Worm (Caenorhabditis elegans) whole organism, late embryonic: ENCODE results near the gene unc-10.

Source experiments
- K02D7.2 ChIP-seq: sonication (generic microtip); optimal IDR thresholded peaks from 2 replicates; lab custom pipeline; 2017; ENCODE audit warnings: mild to moderate bottlenecking, missing genetic modification characterization, missing compliant biosample characterization
- T23F11.4 ChIP-seq: fragments of 200-800 bp; sonication (Bioruptor generic); optimal IDR thresholded peaks from 2 replicates; lab custom pipeline; 2018; ENCODE audit warnings: mild to moderate bottlenecking, missing genetic modification characterization, missing compliant biosample characterization
- ceh-14 ChIP-seq: sonication (generic microtip); optimal IDR thresholded peaks from 2 replicates; lab custom pipeline; 2016; ENCODE audit warnings: missing genotype, missing genetic modification characterization, missing compliant biosample characterization
- ceh-18 ChIP-seq: sonication (generic microtip); optimal IDR thresholded peaks from 2 replicates; lab custom pipeline; 2016; ENCODE audit warnings: missing genetic modification characterization, missing compliant biosample characterization
- ceh-19 ChIP-seq: fragments of 200-800 bp; sonication (Bioruptor generic); optimal IDR thresholded peaks from 2 replicates; lab custom pipeline; 2018; ENCODE audit warnings: mild to moderate bottlenecking, missing genetic modification characterization, missing compliant biosample characterization
- ceh-2 ChIP-seq: sonication (generic microtip); optimal IDR thresholded peaks from 2 replicates; lab custom pipeline; 2016; ENCODE audit warnings: missing genotype, missing genetic modification characterization, missing compliant biosample characterization
- ceh-22 ChIP-seq: sonication (generic microtip); optimal IDR thresholded peaks from 2 replicates; lab custom pipeline; 2017; ENCODE audit warnings: missing biosample characterization, missing genetic modification characterization
- ceh-30 ChIP-seq: fragments of 150-350 bp; optimal IDR thresholded peaks from 2 replicates; lab custom pipeline; 2014; ENCODE audit warnings: missing biosample characterization, missing genetic modification characterization
- ceh-31 ChIP-seq: sonication (generic microtip); optimal IDR thresholded peaks from 2 replicates; lab custom pipeline; 2016; ENCODE audit warnings: missing genetic modification characterization, missing compliant biosample characterization
- ceh-45 ChIP-seq: fragments of 200-800 bp; sonication (Bioruptor generic); IDR thresholded peaks from 2 replicates; pipeline ENCODE4 v1.3.6; 2022; ENCODE audit warnings: missing genetic modification reagents, missing genetic modification characterization, missing compliant biosample characterization
- che-1 ChIP-seq: sonication (generic microtip); optimal IDR thresholded peaks from 2 replicates; lab custom pipeline; 2016; ENCODE audit warnings: mild to moderate bottlenecking, missing genetic modification characterization, missing compliant biosample characterization
- dmd-4 ChIP-seq: sonication (generic microtip); optimal IDR thresholded peaks from 2 replicates; lab custom pipeline; 2016; ENCODE audit warnings: borderline replicate concordance, missing genetic modification characterization, missing compliant biosample characterization
- elt-2 ChIP-seq: sonication (generic microtip); optimal IDR thresholded peaks from 2 replicates; lab custom pipeline; 2016; ENCODE audit warnings: missing genetic modification reagents, missing genetic modification characterization, missing compliant biosample characterization
- elt-4 ChIP-seq: sonication (generic microtip); optimal IDR thresholded peaks from 2 replicates; lab custom pipeline; 2016; ENCODE audit warnings: missing genetic modification characterization, missing compliant biosample characterization
- ets-4 ChIP-seq: sonication (generic microtip); optimal IDR thresholded peaks from 2 replicates; lab custom pipeline; 2016; ENCODE audit warnings: missing genetic modification characterization, missing compliant biosample characterization
- fkh-10 ChIP-seq: fragments of 150-350 bp; optimal IDR thresholded peaks from 2 replicates; lab custom pipeline; 2014; ENCODE audit warnings: missing biosample characterization, missing genetic modification reagents, missing genetic modification characterization
- fkh-6 ChIP-seq: sonication (generic microtip); optimal IDR thresholded peaks from 2 replicates; lab custom pipeline; 2016; ENCODE audit warnings: missing genetic modification characterization, missing compliant biosample characterization
- gmeb-2 ChIP-seq: sonication (generic microtip); optimal IDR thresholded peaks from 2 replicates; lab custom pipeline; 2016; ENCODE audit warnings: missing genetic modification characterization, inconsistent platforms, missing compliant biosample characterization
- hlh-15 ChIP-seq: sonication (generic microtip); optimal IDR thresholded peaks from 2 replicates; lab custom pipeline; 2016; ENCODE audit warnings: missing genetic modification characterization, missing compliant biosample characterization
- hlh-8 ChIP-seq: sonication (generic microtip); optimal IDR thresholded peaks from 2 replicates; lab custom pipeline; 2016; ENCODE audit warnings: missing genotype, missing genetic modification characterization, missing compliant biosample characterization
- nhr-11 ChIP-seq: fragments of 150-350 bp; optimal IDR thresholded peaks from 2 replicates; lab custom pipeline; 2014; ENCODE audit warnings: missing biosample characterization, missing genetic modification characterization
- nhr-232 ChIP-seq: sonication (generic microtip); optimal IDR thresholded peaks from 2 replicates; lab custom pipeline; 2016; ENCODE audit warnings: missing genetic modification characterization, missing compliant biosample characterization
- npax-4 ChIP-seq: sonication (generic microtip); optimal IDR thresholded peaks from 2 replicates; lab custom pipeline; 2016; ENCODE audit warnings: missing genetic modification characterization, missing compliant biosample characterization
- pat-9 ChIP-seq: fragments of 200-800 bp; sonication (Bioruptor generic); optimal IDR thresholded peaks from 2 replicates; lab custom pipeline; 2018; ENCODE audit warnings: mild to moderate bottlenecking, missing genetic modification characterization, moderate library complexity, missing compliant biosample characterization
- pax-1 ChIP-seq: fragments of 150-350 bp; optimal IDR thresholded peaks from 2 replicates; lab custom pipeline; 2014; ENCODE audit warnings: missing biosample characterization, missing genetic modification characterization
- pha-2 ChIP-seq: sonication (generic microtip); optimal IDR thresholded peaks from 2 replicates; lab custom pipeline; 2017; ENCODE audit warnings: mild to moderate bottlenecking, missing genetic modification characterization, missing compliant biosample characterization
- pqm-1 ChIP-seq: sonication (generic microtip); optimal IDR thresholded peaks from 2 replicates; lab custom pipeline; 2016; ENCODE audit warnings: missing genetic modification characterization, missing compliant biosample characterization
- pros-1 ChIP-seq: fragments of 150-350 bp; optimal IDR thresholded peaks from 2 replicates; lab custom pipeline; 2014; ENCODE audit warnings: missing biosample characterization, missing genetic modification reagents, missing genetic modification characterization
- ref-2 ChIP-seq: sonication (generic microtip); optimal IDR thresholded peaks from 2 replicates; lab custom pipeline; 2016; ENCODE audit warnings: missing genetic modification characterization, missing compliant biosample characterization
- rnt-1 ChIP-seq: sonication (generic microtip); optimal IDR thresholded peaks from 2 replicates; lab custom pipeline; 2016; ENCODE audit warnings: missing genetic modification characterization, missing compliant biosample characterization
- sox-4 ChIP-seq: sonication (generic microtip); optimal IDR thresholded peaks from 2 replicates; lab custom pipeline; 2017; ENCODE audit warnings: mild to moderate bottlenecking, missing genetic modification characterization, inconsistent platforms, missing compliant biosample characterization
- unc-42 ChIP-seq: sonication (generic microtip); optimal IDR thresholded peaks from 2 replicates; lab custom pipeline; 2016; ENCODE audit warnings: missing genotype, missing genetic modification characterization, missing compliant biosample characterization
- zip-5 ChIP-seq: sonication (generic microtip); optimal IDR thresholded peaks from 2 replicates; lab custom pipeline; 2016; ENCODE audit warnings: missing genetic modification characterization, missing compliant biosample characterization
- ztf-16 ChIP-seq: sonication (generic microtip); optimal IDR thresholded peaks from 2 replicates; lab custom pipeline; 2017; ENCODE audit warnings: missing genetic modification characterization, missing compliant biosample characterization

The unc-10 gene

ce11 chrX:7316485-7317391, 36.6 kb upstream of the unc-10 start, which contains the start of the genes spp-2 and spp-6:
TSS of gene spp-2 (minus strand) at chrX:7316818.
TSS of gene spp-6 (plus strand) at chrX:7317341.
- TF ChIP-seq ceh-14 (no peak), nhr-11 (tag; lab: Kevin White, UChicago) (no peak), npax-4 (tag; lab: Kevin White, UChicago) (no peak)

DNA sequence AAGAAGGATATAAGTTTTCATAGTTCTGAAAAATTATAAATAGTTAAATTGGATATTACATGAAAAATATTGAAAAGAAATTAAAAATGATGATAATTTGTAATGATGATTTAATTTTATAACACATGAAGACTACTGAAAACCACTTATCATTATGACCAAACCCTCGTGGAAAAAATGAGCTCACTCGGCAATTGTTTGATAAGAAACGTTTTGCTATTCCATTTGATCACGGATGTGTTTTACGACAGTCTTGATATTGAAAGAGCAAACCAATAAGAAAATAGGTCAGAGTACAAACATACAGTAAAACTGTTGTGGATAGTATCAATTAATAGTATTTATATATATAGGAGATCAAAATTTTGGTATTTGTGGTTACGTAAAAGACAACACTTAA, 35.2 kb upstream of the unc-10 start, which contains the start of gene spp-3:
TSS of gene spp-3 (minus strand) at position 25 of the 400 bp plus-strand sequence.
- no peak for TF ChIP-seq nhr-11 (tag; lab: Kevin White, UChicago)
- peak; percentile 10 for TF ChIP-seq elt-2 (tag; lab: Kevin White, UChicago)

DNA sequence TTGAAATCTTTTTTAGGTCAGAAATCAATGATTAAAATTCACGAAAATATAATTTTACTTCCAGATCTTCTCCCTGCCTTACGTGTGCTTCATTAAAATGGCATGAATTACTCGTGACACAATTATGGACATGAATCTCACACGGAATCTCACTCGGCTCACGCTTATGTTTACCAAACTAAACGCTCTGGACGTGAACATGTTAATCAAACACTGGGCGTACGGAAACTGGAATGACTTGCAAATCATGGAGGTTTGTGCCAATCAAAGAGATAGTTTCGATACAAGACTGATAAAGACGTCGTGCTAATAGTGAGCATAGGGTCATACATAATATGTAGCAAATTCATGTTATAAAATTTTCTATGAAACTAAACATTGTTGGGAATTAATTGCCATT, 34.4 kb upstream of the unc-10 start:
- TF ChIP-seq nhr-232 (tag; lab: Kevin White, UChicago) (no peak), fkh-10 (no peak), ceh-2 (no peak), pax-1 (tag; lab: Kevin White, UChicago) (no peak), K02D7.2 (tag; lab: Kevin White, UChicago) (no peak), dmd-4 (tag; lab: Kevin White, UChicago) (no peak), zip-5 (tag; lab: Kevin White, UChicago) (no peak)

- TF ChIP-seq che-1 (tag; lab: Kevin White, UChicago) (no peak), npax-4 (tag; lab: Kevin White, UChicago) (no peak), ceh-22 (tag; lab: Kevin White, UChicago) (no peak), pha-2 (tag; lab: Kevin White, UChicago) (no peak), ceh-19 (GFP tag; lab: Kevin White, UChicago) (no peak), pqm-1 (no peak), nhr-11 (tag; lab: Kevin White, UChicago) (no peak), hlh-8 (no peak), gmeb-2 (tag; lab: Kevin White, UChicago) (no peak), unc-42 (no peak), ceh-30 (no peak), zip-5 (tag; lab: Kevin White, UChicago) (no peak), pat-9 (tag; lab: Kevin White, UChicago) (no peak), ets-4 (no peak), ceh-31 (tag; lab: Kevin White, UChicago) (no peak)
Observed at ce11 chrX:7313236-7313635, 33.1 kb upstream of the unc-10 start.

DNA sequence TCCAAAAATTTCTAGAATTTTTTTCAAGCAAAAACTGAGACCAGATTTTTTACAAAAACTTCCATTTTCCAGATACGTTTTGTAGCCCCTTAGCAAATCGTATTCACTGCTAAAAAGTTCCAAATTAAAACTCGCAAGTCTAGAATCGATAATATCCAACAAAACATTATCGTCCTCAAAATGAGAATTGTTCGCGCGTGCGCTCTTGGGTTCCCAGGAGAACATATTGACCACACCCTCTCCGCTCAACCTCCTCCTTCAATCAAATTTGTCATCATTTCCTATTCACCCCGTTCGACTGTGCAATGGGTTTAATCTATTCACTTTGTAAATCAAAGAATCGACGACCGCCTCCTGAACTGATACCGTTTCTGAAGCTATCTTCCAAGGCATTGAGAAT, 31.7 kb upstream of the unc-10 start:
- TF ChIP-seq T23F11.4 (GFP tag; lab: Kevin White, UChicago) (no peak), ztf-16 (tag; lab: Kevin White, UChicago) (no peak), ceh-2 (no peak), pha-2 (tag; lab: Kevin White, UChicago) (no peak), ceh-18 (tag; lab: Kevin White, UChicago) (no peak)

- TF ChIP-seq sox-4 (tag; lab: Kevin White, UChicago) (no peak), ceh-45 (GFP tag; lab: Robert Waterston, UW) (no peak), hlh-15 (tag; lab: Kevin White, UChicago) (no peak), pros-1 (tag; lab: Kevin White, UChicago) (no peak), ref-2 (tag; lab: Kevin White, UChicago) (no peak), fkh-6 (tag; lab: Kevin White, UChicago) (no peak), elt-4 (tag; lab: Kevin White, UChicago) (no peak), K02D7.2 (tag; lab: Kevin White, UChicago) (no peak), nhr-232 (tag; lab: Kevin White, UChicago) (no peak), che-1 (tag; lab: Kevin White, UChicago) (no peak), rnt-1 (no peak)
- TF ChIP-seq, all 69 proteins: peak for 0
Observed at ce11 chrX:7309775-7310174, 29.7 kb upstream of the unc-10 start, which contains the start of the genes his-38 and his-40. TSS of gene his-38 (minus strand) at chrX:7309875. TSS of gene his-40 (plus strand) at chrX:7310110.
